Worm (Caenorhabditis elegans): ENCODE measurements around the gene F53G2.2.

- TF ChIP-seq aly-2 (tag; optimal IDR thresholded peaks at IDR 0.05) (no peak), nhr-77 (tag; optimal IDR thresholded peaks at IDR 0.05) (no peak), ztf-4 (tag; optimal IDR thresholded peaks at IDR 0.05) (no peak), lin-13 (GFP tag; optimal IDR thresholded peaks at IDR 0.05) (no peak), elt-3 (tag; optimal IDR thresholded peaks at IDR 0.05) (no peak), ZK546.5 (tag; optimal IDR thresholded peaks at IDR 0.05) (no peak), nhr-21 (tag; optimal IDR thresholded peaks at IDR 0.05) (no peak), dmd-4 (tag; optimal IDR thresholded peaks at IDR 0.05) (no peak), snpc-4 (tag; optimal IDR thresholded peaks at IDR 0.05) (no peak), zag-1 (tag; optimal IDR thresholded peaks at IDR 0.05) (no peak), lin-11 (tag; optimal IDR thresholded peaks at IDR 0.05) (no peak), nhr-11 (tag; optimal IDR thresholded peaks at IDR 0.05) (no peak), gmeb-1 (tag; optimal IDR thresholded peaks at IDR 0.05) (no peak)
Measured at ce11 chrII:2458881-2459280, 22.8 kb upstream of the F53G2.2 start, which contains the start of gene pqn-42.
